Worm (Caenorhabditis elegans): ENCODE measurements around the gene T25B9.12.

DNA sequence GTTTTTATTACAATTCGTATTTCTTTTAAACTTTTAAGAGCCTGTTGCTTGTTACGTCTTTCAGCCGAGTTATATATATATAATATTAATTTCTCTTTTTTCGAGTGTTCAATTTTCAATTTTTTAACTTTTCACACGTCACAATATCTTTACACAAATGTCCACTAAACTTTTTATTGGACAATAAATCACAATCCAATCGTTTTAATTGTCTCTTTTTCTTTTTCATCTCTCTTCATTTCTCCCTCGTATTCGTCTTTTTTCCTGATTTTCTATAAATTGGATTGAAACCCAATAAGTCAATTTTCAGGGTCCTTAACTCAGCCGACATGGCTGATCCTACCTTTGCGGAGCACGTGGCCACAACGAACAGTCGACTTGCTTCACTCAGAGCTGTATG is 46.9 kb downstream of the T25B9.12 start, which contains the start of gene miz-1:
- TF ChIP-seq elt-1 (tag; optimal IDR thresholded peaks at IDR 0.05) (no peak), ZK546.5 (tag; optimal IDR thresholded peaks at IDR 0.05) (no peak), fos-1 (tag; optimal IDR thresholded peaks at IDR 0.05) (no peak), elt-3 (tag; optimal IDR thresholded peaks at IDR 0.05) (no peak)

Measured in whole organism, L3 larva.